Fruit fly (Drosophila melanogaster) S2 (cell line): ENCODE measurements around the gene btl.

Experiments
- CG8478 ChIP-seq: fragments of >200 bp; optimal IDR thresholded peaks from 2 replicates; lab custom pipeline; 2018
- CTCF ChIP-seq, 2 experiments: fragments of >200 bp; optimal IDR thresholded peaks; 2 replicates each; lab custom pipeline; 2018

dm6 chr3L:14064065-14064414, 11.5 kb upstream of the btl start:
- no peak for TF ChIP-seq CG8478
- no peak for TF ChIP-seq CTCF (optimal IDR thresholded peaks at IDR 0.05; lab: Kevin White, UChicago)
